Fruit fly (Drosophila melanogaster) whole organism, embryonic: ENCODE data around the gene CG13359.
A peak's percentile ranks its signal among the peaks of the same experiment; 100 is the strongest.

Experiments
- Bteb2 ChIP-seq: fragments of 200-800 bp; sonication (Bioruptor generic); optimal IDR thresholded peaks from 2 replicates; lab custom pipeline; 2016; ENCODE audit warnings: missing biosample characterization, missing genetic modification characterization
- CG10274 ChIP-seq: fragments of 200-800 bp; sonication (Bioruptor generic); optimal IDR thresholded peaks from 3 replicates; lab custom pipeline; 2017; ENCODE audit warnings: missing biosample characterization, mild to moderate bottlenecking, missing genetic modification characterization
- CG11723 ChIP-seq: fragments of 200-800 bp; sonication (Bioruptor generic); optimal IDR thresholded peaks from 2 replicates; lab custom pipeline; 2017; ENCODE audit warnings: missing biosample characterization, mild to moderate bottlenecking, missing genetic modification characterization
- CG12071 ChIP-seq: fragments of 200-800 bp; sonication (Bioruptor generic); optimal IDR thresholded peaks from 3 replicates; lab custom pipeline; 2018; ENCODE audit warnings: missing biosample characterization, mild to moderate bottlenecking, missing genetic modification characterization
- CG1233 ChIP-seq: fragments of 200-800 bp; sonication (Bioruptor generic); optimal IDR thresholded peaks from 4 replicates; lab custom pipeline; 2018; ENCODE audit warnings: missing biosample characterization, mild to moderate bottlenecking, missing genetic modification characterization
- CG12769 ChIP-seq: fragments of 200-800 bp; sonication (Bioruptor generic); optimal IDR thresholded peaks from 2 replicates; lab custom pipeline; 2019; ENCODE audit warnings: missing biosample characterization, mild to moderate bottlenecking, missing genetic modification characterization, moderate library complexity
- CG15696 ChIP-seq: fragments of 200-800 bp; sonication (Bioruptor generic); optimal IDR thresholded peaks from 2 replicates; lab custom pipeline; 2019; ENCODE audit warnings: missing biosample characterization, mild to moderate bottlenecking, missing genetic modification characterization, moderate library complexity
- CG18011 ChIP-seq: fragments of 200-800 bp; sonication (Bioruptor generic); optimal IDR thresholded peaks from 2 replicates; lab custom pipeline; 2017; ENCODE audit warnings: missing biosample characterization, missing genetic modification characterization, mild to moderate bottlenecking, moderate library complexity, missing genotype
- CG30020 ChIP-seq: fragments of 200-800 bp; optimal IDR thresholded peaks from 2 replicates; lab custom pipeline; 2019; ENCODE audit warnings: missing biosample characterization, mild to moderate bottlenecking, missing genetic modification characterization, moderate library complexity
- CG6765 ChIP-seq: fragments of 200-800 bp; sonication (Bioruptor generic); optimal IDR thresholded peaks from 3 replicates; lab custom pipeline; 2017; ENCODE audit warnings: missing biosample characterization, mild to moderate bottlenecking, missing genetic modification characterization
- CG7556 ChIP-seq: fragments of 200-800 bp; sonication (Bioruptor generic); optimal IDR thresholded peaks from 2 replicates; lab custom pipeline; 2017; ENCODE audit warnings: missing biosample characterization, mild to moderate bottlenecking, missing genetic modification characterization
- CG9932 ChIP-seq: fragments of 200-800 bp; sonication (Bioruptor generic); IDR thresholded peaks from 2 replicates; pipeline ENCODE4 v1.3.6; 2022; ENCODE audit warnings: missing biosample characterization, missing genetic modification characterization
- Dbx ChIP-seq: fragments of 200-800 bp; sonication (Bioruptor generic); IDR thresholded peaks from 3 replicates; pipeline ENCODE4 v1.3.6; 2022; ENCODE audit warnings: missing biosample characterization, missing genetic modification characterization
- Doc3 ChIP-seq: fragments of 200-800 bp; sonication (Bioruptor generic); IDR thresholded peaks from 3 replicates; pipeline ENCODE4 v1.3.6; 2022; ENCODE audit warnings: missing biosample characterization, missing genetic modification characterization; ENCODE audit not compliant: partially characterized antibody
- ERR ChIP-seq: fragments of 200-800 bp; sonication (Bioruptor generic); optimal IDR thresholded peaks from 2 replicates; lab custom pipeline; 2016; ENCODE audit warnings: missing biosample characterization, missing genetic modification characterization
- Hey ChIP-seq: fragments of 200-800 bp; sonication (Bioruptor generic); optimal IDR thresholded peaks from 3 replicates; lab custom pipeline; 2018; ENCODE audit warnings: missing biosample characterization, mild to moderate bottlenecking, missing genetic modification characterization
- Kr ChIP-seq: fragments of 200-800 bp; sonication (Bioruptor generic); optimal IDR thresholded peaks from 2 replicates; lab custom pipeline; 2017; ENCODE audit warnings: missing biosample characterization, mild to moderate bottlenecking, missing genetic modification characterization
- Lpt ChIP-seq: fragments of >200 bp; optimal IDR thresholded peaks from 2 replicates; lab custom pipeline; 2018; ENCODE audit warnings: missing biosample characterization, missing genetic modification characterization
- Meics ChIP-seq: fragments of 200-800 bp; sonication (Bioruptor generic); optimal IDR thresholded peaks from 2 replicates; lab custom pipeline; 2017; ENCODE audit warnings: missing biosample characterization, mild to moderate bottlenecking, missing genetic modification characterization
- NC2β ChIP-seq: fragments of 200-800 bp; sonication (Bioruptor generic); optimal IDR thresholded peaks from 2 replicates; lab custom pipeline; 2016; ENCODE audit warnings: missing biosample characterization, missing genetic modification characterization
- Nf-YB ChIP-seq: fragments of 200-800 bp; sonication (Bioruptor generic); optimal IDR thresholded peaks from 3 replicates; lab custom pipeline; 2019; ENCODE audit warnings: missing biosample characterization, mild to moderate bottlenecking, missing genetic modification characterization, moderate library complexity
- Oaz ChIP-seq: fragments of 200-800 bp; sonication (Bioruptor generic); IDR thresholded peaks from 2 replicates; pipeline ENCODE4 v1.3.6; 2022; ENCODE audit warnings: missing biosample characterization, missing genetic modification characterization
- Pdp1 ChIP-seq, 2 experiments: fragments of 200-800 bp; sonication (Bioruptor generic); optimal IDR thresholded peaks; 3 replicates each; lab custom pipeline; 2016; ENCODE audit warnings: missing biosample characterization in 2 of 2, missing genetic modification characterization in 2 of 2, mild to moderate bottlenecking in 1 of 2, moderate library complexity in 1 of 2
- Six4 ChIP-seq: fragments of 200-800 bp; sonication (Bioruptor generic); optimal IDR thresholded peaks from 2 replicates; lab custom pipeline; 2016; ENCODE audit warnings: missing biosample characterization, missing genetic modification characterization
- TFAM ChIP-seq: fragments of 200-800 bp; sonication (Bioruptor generic); optimal IDR thresholded peaks from 2 replicates; lab custom pipeline; 2017; ENCODE audit warnings: missing biosample characterization, missing genetic modification characterization, inconsistent platforms
- Vsx1 ChIP-seq: fragments of 200-800 bp; sonication (Bioruptor generic); optimal IDR thresholded peaks from 2 replicates; lab custom pipeline; 2017; ENCODE audit warnings: missing biosample characterization, mild to moderate bottlenecking, missing genetic modification characterization, missing genetic modification reagents
- abd-A ChIP-seq: fragments of 200-800 bp; sonication (Bioruptor generic); optimal IDR thresholded peaks from 3 replicates; lab custom pipeline; 2019; ENCODE audit warnings: missing biosample characterization, mild to moderate bottlenecking, missing genetic modification characterization, moderate library complexity
- cad ChIP-seq: fragments of >200 bp; optimal IDR thresholded peaks from 2 replicates; lab custom pipeline; 2017; ENCODE audit warnings: missing biosample characterization, missing genetic modification characterization
- caup ChIP-seq: fragments of 200-800 bp; sonication (Bioruptor generic); optimal IDR thresholded peaks from 3 replicates; lab custom pipeline; 2017; ENCODE audit warnings: missing biosample characterization, mild to moderate bottlenecking, missing genetic modification characterization, moderate library complexity; ENCODE audit not compliant: severe bottlenecking
- ci ChIP-seq: fragments of 200-800 bp; sonication (Bioruptor generic); IDR thresholded peaks from 3 replicates; pipeline ENCODE4 v1.3.6; 2022; ENCODE audit warnings: missing biosample characterization, missing genetic modification characterization
- cwo ChIP-seq: fragments of 200-800 bp; sonication (Bioruptor generic); optimal IDR thresholded peaks from 3 replicates; lab custom pipeline; 2017; ENCODE audit warnings: missing biosample characterization, missing genetic modification characterization, mild to moderate bottlenecking, moderate library complexity, missing genetic modification reagents
- exex ChIP-seq: fragments of 200-800 bp; sonication (Bioruptor generic); optimal IDR thresholded peaks from 4 replicates; lab custom pipeline; 2018; ENCODE audit warnings: missing biosample characterization, mild to moderate bottlenecking, missing genetic modification characterization, moderate library complexity
- grn ChIP-seq: fragments of 200-800 bp; sonication (Bioruptor generic); optimal IDR thresholded peaks from 3 replicates; lab custom pipeline; 2017; ENCODE audit warnings: missing biosample characterization, missing genetic modification characterization
- ham ChIP-seq: fragments of 200-800 bp; sonication (Bioruptor generic); IDR thresholded peaks from 2 replicates; pipeline ENCODE4 v1.3.6; 2022; ENCODE audit warnings: missing biosample characterization, missing genetic modification characterization
- kah ChIP-seq: fragments of 200-800 bp; sonication (Bioruptor generic); optimal IDR thresholded peaks from 2 replicates; lab custom pipeline; 2018; ENCODE audit warnings: missing biosample characterization, mild to moderate bottlenecking, missing genetic modification characterization
- lab ChIP-seq: fragments of 200-800 bp; sonication (Bioruptor generic); optimal IDR thresholded peaks from 3 replicates; lab custom pipeline; 2017; ENCODE audit warnings: missing biosample characterization, missing genetic modification characterization, mild to moderate bottlenecking, moderate library complexity, missing genetic modification reagents
- lilli ChIP-seq: fragments of 200-800 bp; sonication (Bioruptor generic); optimal IDR thresholded peaks from 3 replicates; lab custom pipeline; 2016; ENCODE audit warnings: missing biosample characterization, missing genetic modification characterization
- lmd ChIP-seq: fragments of 200-800 bp; sonication (Bioruptor generic); IDR thresholded peaks from 2 replicates; pipeline ENCODE4 v1.3.6; 2022; ENCODE audit warnings: missing biosample characterization, missing genetic modification characterization
- mam ChIP-seq: fragments of 200-800 bp; sonication (Bioruptor generic); optimal IDR thresholded peaks from 3 replicates; lab custom pipeline; 2016; ENCODE audit warnings: missing biosample characterization, missing genetic modification characterization
- mirr ChIP-seq: fragments of 200-800 bp; sonication (Bioruptor generic); optimal IDR thresholded peaks from 3 replicates; lab custom pipeline; 2018; ENCODE audit warnings: missing biosample characterization, mild to moderate bottlenecking, missing genetic modification characterization
- phol ChIP-seq: fragments of 200-800 bp; sonication (Bioruptor generic); optimal IDR thresholded peaks from 3 replicates; lab custom pipeline; 2018; ENCODE audit warnings: missing biosample characterization, mild to moderate bottlenecking, missing genetic modification characterization, moderate library complexity
- pros ChIP-seq: fragments of 200-800 bp; sonication (Bioruptor generic); optimal IDR thresholded peaks from 3 replicates; lab custom pipeline; 2019; ENCODE audit warnings: missing biosample characterization, mild to moderate bottlenecking, missing genetic modification characterization, moderate library complexity
- salm ChIP-seq: fragments of 200-800 bp; sonication (Bioruptor generic); optimal IDR thresholded peaks from 2 replicates; lab custom pipeline; 2018; ENCODE audit warnings: missing biosample characterization, mild to moderate bottlenecking, missing genetic modification characterization
- scrt ChIP-seq: fragments of 200-800 bp; sonication (Bioruptor generic); optimal IDR thresholded peaks from 2 replicates; lab custom pipeline; 2018; ENCODE audit warnings: missing biosample characterization, mild to moderate bottlenecking, missing genetic modification characterization, moderate library complexity
- sd ChIP-seq: fragments of 200-800 bp; sonication (Bioruptor generic); optimal IDR thresholded peaks from 3 replicates; lab custom pipeline; 2018; ENCODE audit warnings: missing biosample characterization, mild to moderate bottlenecking, missing genetic modification characterization, moderate library complexity
- slou ChIP-seq: fragments of 200-800 bp; sonication (Bioruptor generic); optimal IDR thresholded peaks from 3 replicates; lab custom pipeline; 2016; ENCODE audit warnings: missing biosample characterization, missing genetic modification characterization
- stwl ChIP-seq: fragments of 200-800 bp; sonication (Bioruptor generic); optimal IDR thresholded peaks from 3 replicates; lab custom pipeline; 2018; ENCODE audit warnings: missing biosample characterization, mild to moderate bottlenecking, missing genetic modification characterization, moderate library complexity
- tap ChIP-seq: fragments of 200-800 bp; optimal IDR thresholded peaks from 3 replicates; lab custom pipeline; 2019; ENCODE audit warnings: missing biosample characterization, mild to moderate bottlenecking, missing genetic modification characterization, moderate library complexity
- tio ChIP-seq: fragments of 200-800 bp; sonication (Bioruptor generic); optimal IDR thresholded peaks from 2 replicates; lab custom pipeline; 2017; ENCODE audit warnings: missing biosample characterization, missing genetic modification characterization, inconsistent platforms
- zfh1 ChIP-seq: fragments of 200-800 bp; sonication (Bioruptor generic); IDR thresholded peaks from 3 replicates; pipeline ENCODE4 v1.3.6; 2022; ENCODE audit warnings: missing biosample characterization, missing genetic modification characterization

The CG13359 gene

dm6 chrX:758892-759621 lies 44.2 kb downstream of the CG13359 start, which contains the start of gene CG5273 (continued):
- TF ChIP-seq Doc3 (GFP tag; lab: Robert Waterston, UW) (peak; percentile 98), mam (no peak), CG30020 (tag; lab: Kevin White, UChicago) (no peak), Meics (peak; percentile 17), caup (GFP tag; lab: Kevin White, UChicago) (peak; percentile 38), NC2β (peak; percentile 8), tio (GFP tag; lab: Kevin White, UChicago) (no peak), lilli (GFP tag; lab: Kevin White, UChicago) (peak; percentile 20), cad (peak; percentile 54), kah (peak; percentile 48), CG7556 (peak; percentile 7), Bteb2 (GFP tag; lab: Kevin White, UChicago) (no peak), Vsx1 (GFP tag; lab: Kevin White, UChicago) (peak; percentile 36), CG15696 (tag; lab: Kevin White, UChicago) (peak; percentile 14), tap (peak; percentile 6), Pdp1 (GFP tag; optimal IDR thresholded peaks at IDR 0.05; lab: Kevin White, UChicago) (peak in 1 of 2 experiments; percentile 50), Dbx (0 out of 3 replicates have a peak, but pooled peaks have one; percentile 5), ham (no peak), Kr (GFP tag; lab: Kevin White, UChicago) (peak; percentile 98), Nf-YB (GFP tag; lab: Kevin White, UChicago) (peak; percentile 97), CG12071 (GFP tag; lab: Kevin White, UChicago) (no peak), lmd (GFP tag; lab: Robert Waterston, UW) (peak; percentile 8; the same call in 1 of the 2 replicates), phol (tag; lab: Kevin White, UChicago) (peak; percentile 94), CG18011 (peak; percentile 4), pros (GFP tag; lab: Kevin White, UChicago) (peak; percentile 98), mirr (peak; percentile 14), Six4 (GFP tag; lab: Kevin White, UChicago) (peak; percentile 52), stwl (peak; percentile 52), CG11723 (GFP tag; lab: Kevin White, UChicago) (peak; percentile 4), scrt (GFP tag; lab: Kevin White, UChicago) (peak; percentile 42), zfh1 (GFP tag; lab: Robert Waterston, UW) (peak; percentile 22; the same call in 1 of the 3 replicates), ci (GFP tag; lab: Robert Waterston, UW) (peak; percentile 44; the same call in 2 of the 3 replicates), Lpt (GFP tag; lab: Kevin White, UChicago) (no peak), CG9932 (GFP tag; lab: Robert Waterston, UW) (peak; percentile 70), CG1233 (GFP tag; lab: Kevin White, UChicago) (no peak), TFAM (GFP tag; lab: Kevin White, UChicago) (no peak), Oaz (no peak)

dm6 chrX:756856-757255 lies 46.4 kb downstream of the CG13359 start:
- TF ChIP-seq CG6765 (GFP tag; lab: Kevin White, UChicago) (no peak), CG12769 (tag; lab: Kevin White, UChicago) (peak; percentile 24), exex (tag; lab: Kevin White, UChicago) (peak; percentile 83), CG10274 (GFP tag; lab: Kevin White, UChicago) (no peak), ERR (GFP tag; lab: Kevin White, UChicago) (peak; percentile 81), mirr (peak; percentile 34), grn (GFP tag; lab: Kevin White, UChicago) (peak; percentile 24), sd (tag; lab: Kevin White, UChicago) (peak; percentile 69), lab (GFP tag; lab: Kevin White, UChicago) (peak; percentile 12), cwo (GFP tag; lab: Kevin White, UChicago) (peak; percentile 88), abd-A (tag; lab: Kevin White, UChicago) (no peak), slou (GFP tag; lab: Kevin White, UChicago) (no peak), Hey (tag; lab: Kevin White, UChicago) (peak; percentile 17), salm (tag; lab: Kevin White, UChicago) (no peak), pros (GFP tag; lab: Kevin White, UChicago) (peak; percentile 18)
